Worm (Caenorhabditis elegans) whole organism, L1 larva: ENCODE data around the gene brd-1.

Experiments used
- C16A3.4 ChIP-seq: fragments of 150-350 bp; optimal IDR thresholded peaks from 2 replicates; lab custom pipeline; 2014; ENCODE audit warnings: missing biosample characterization, missing genetic modification characterization
- F16B12.6 ChIP-seq: fragments of 150-350 bp; optimal IDR thresholded peaks from 2 replicates; lab custom pipeline; 2014; ENCODE audit warnings: missing biosample characterization, missing genetic modification characterization
- alr-1 ChIP-seq: fragments of 200-800 bp; sonication (Bioruptor generic); optimal IDR thresholded peaks from 2 replicates; lab custom pipeline; 2018; ENCODE audit warnings: borderline replicate concordance, mild to moderate bottlenecking, missing genetic modification characterization, missing compliant biosample characterization
- aly-2 ChIP-seq: fragments of 150-350 bp; optimal IDR thresholded peaks from 2 replicates; lab custom pipeline; 2014; ENCODE audit warnings: missing biosample characterization, missing genetic modification characterization
- blmp-1 ChIP-seq: fragments of 150-350 bp; optimal IDR thresholded peaks from 2 replicates; lab custom pipeline; 2014; ENCODE audit warnings: missing biosample characterization, missing genetic modification characterization
- ceh-63 ChIP-seq: fragments of 200-800 bp; sonication (Bioruptor generic); optimal IDR thresholded peaks from 2 replicates; lab custom pipeline; 2018; ENCODE audit warnings: mild to moderate bottlenecking, missing genetic modification characterization, missing compliant biosample characterization
- ceh-82 ChIP-seq, 3 experiments: fragments of 150-350 bp in 1 of 3; sonication (generic microtip) in 2 of 3; optimal IDR thresholded peaks; 2 replicates each; lab custom pipeline; 2014 to 2017; ENCODE audit warnings: missing biosample characterization in 3 of 3, missing genetic modification characterization in 3 of 3
- ces-1 ChIP-seq: fragments of 150-350 bp; optimal IDR thresholded peaks from 2 replicates; lab custom pipeline; 2014; ENCODE audit warnings: missing biosample characterization, missing genetic modification reagents, missing genetic modification characterization
- dpl-1 ChIP-seq, 3 experiments: fragments of 150-350 bp in 2 of 3; sonication (generic microtip) in 1 of 3; optimal IDR thresholded peaks; 2 replicates each; lab custom pipeline; 2014 to 2017; ENCODE audit warnings: missing biosample characterization in 3 of 3, missing genetic modification characterization in 3 of 3, missing genetic modification reagents in 3 of 3
- dsc-1 ChIP-seq: sonication (generic microtip); optimal IDR thresholded peaks from 2 replicates; lab custom pipeline; 2016; ENCODE audit warnings: mild to moderate bottlenecking, missing genetic modification characterization, missing compliant biosample characterization
- efl-1 ChIP-seq, 4 experiments: fragments of 150-350 bp; optimal IDR thresholded peaks in 3 of 4; peaks in 1 of 4; 1 replicate in 1 of 4; 2 replicates in 3 of 4; lab custom pipeline; 2014; ENCODE audit warnings: missing biosample characterization in 2 of 4, missing genetic modification characterization in 2 of 4, missing genetic modification reagents in 2 of 4
- egl-13 ChIP-seq: sonication (generic microtip); optimal IDR thresholded peaks from 2 replicates; lab custom pipeline; 2016; ENCODE audit warnings: missing genotype, missing genetic modification reagents, missing genetic modification characterization, missing compliant biosample characterization
- egl-27 ChIP-seq, 2 experiments: fragments of 150-350 bp in 1 of 2; sonication (generic microtip); optimal IDR thresholded peaks; 3 replicates each; lab custom pipeline; 2017 to 2018; ENCODE audit warnings: missing biosample characterization in 2 of 2, missing genetic modification characterization in 2 of 2, missing genetic modification reagents in 2 of 2
- elt-3 ChIP-seq, 6 experiments: fragments of 150-350 bp in 1 of 6; sonication (generic microtip); optimal IDR thresholded peaks; 2 replicates each; lab custom pipeline; 2017 to 2018; ENCODE audit warnings: missing biosample characterization in 6 of 6, missing genetic modification characterization in 6 of 6, inconsistent platforms in 1 of 6
- fkh-10 ChIP-seq: sonication (generic microtip); optimal IDR thresholded peaks from 2 replicates; lab custom pipeline; 2017; ENCODE audit warnings: missing biosample characterization, missing genetic modification reagents, missing genetic modification characterization
- grh-1 ChIP-seq: fragments of 200-800 bp; sonication (Bioruptor generic); IDR thresholded peaks from 2 replicates; pipeline ENCODE4 v1.3.6; 2022; ENCODE audit warnings: missing genetic modification reagents, missing genetic modification characterization, missing compliant biosample characterization
- hlh-17 ChIP-seq: fragments of 200-800 bp; sonication (Bioruptor generic); optimal IDR thresholded peaks from 2 replicates; lab custom pipeline; 2018; ENCODE audit warnings: missing genetic modification characterization, mild to moderate bottlenecking, missing compliant biosample characterization, moderate library complexity, borderline replicate concordance
- hlh-4 ChIP-seq: sonication (generic microtip); optimal IDR thresholded peaks from 2 replicates; lab custom pipeline; 2016; ENCODE audit warnings: mild to moderate bottlenecking, missing genetic modification characterization, missing compliant biosample characterization
- irx-1 ChIP-seq: sonication (generic microtip); optimal IDR thresholded peaks from 2 replicates; lab custom pipeline; 2016; ENCODE audit warnings: missing genetic modification characterization, missing compliant biosample characterization
- lin-13 ChIP-seq: fragments of 150-350 bp; optimal IDR thresholded peaks from 2 replicates; lab custom pipeline; 2014; ENCODE audit warnings: missing biosample characterization, missing genetic modification reagents, missing genetic modification characterization
- lin-15B ChIP-seq: fragments of 150-350 bp; sonication (generic microtip); optimal IDR thresholded peaks from 3 replicates; lab custom pipeline; 2014; ENCODE audit warnings: missing biosample characterization, missing genetic modification characterization
- lin-35 ChIP-seq, 2 experiments: fragments of 150-350 bp; optimal IDR thresholded peaks; 2 replicates each; lab custom pipeline; 2014; ENCODE audit warnings: missing biosample characterization in 2 of 2, missing genetic modification characterization in 2 of 2, missing genetic modification reagents in 2 of 2
- lir-3 ChIP-seq: sonication (generic microtip); optimal IDR thresholded peaks from 2 replicates; lab custom pipeline; 2016; ENCODE audit warnings: mild to moderate bottlenecking, missing genetic modification characterization, moderate library complexity, missing compliant biosample characterization; ENCODE audit not compliant: poor library complexity
- lsy-2 ChIP-seq, 2 experiments: fragments of 150-350 bp; optimal IDR thresholded peaks; 2 replicates each; lab custom pipeline; 2014; ENCODE audit warnings: missing biosample characterization in 2 of 2, missing genetic modification characterization in 2 of 2
- mdl-1 ChIP-seq, 2 experiments: fragments of 150-350 bp; optimal IDR thresholded peaks; 2 replicates each; lab custom pipeline; 2014 to 2017; ENCODE audit warnings: missing biosample characterization in 2 of 2, missing genetic modification characterization in 2 of 2, inconsistent platforms in 1 of 2
- mef-2 ChIP-seq: fragments of 150-350 bp; optimal IDR thresholded peaks from 2 replicates; lab custom pipeline; 2014; ENCODE audit warnings: missing biosample characterization, missing genetic modification characterization
- mep-1 ChIP-seq: fragments of 150-350 bp; optimal IDR thresholded peaks from 2 replicates; lab custom pipeline; 2014; ENCODE audit warnings: missing biosample characterization, missing genetic modification characterization
- nhr-12 ChIP-seq: sonication (generic microtip); optimal IDR thresholded peaks from 2 replicates; lab custom pipeline; 2017; ENCODE audit warnings: missing biosample characterization, missing genetic modification characterization
- nhr-19 ChIP-seq: fragments of 200-800 bp; sonication (Bioruptor generic); conservative IDR thresholded peaks from 2 replicates; pipeline ENCODE4 v1.3.6; 2022; ENCODE audit warnings: missing genetic modification characterization, missing compliant biosample characterization
- nhr-20 ChIP-seq: sonication (generic microtip); optimal IDR thresholded peaks from 2 replicates; lab custom pipeline; 2016; ENCODE audit warnings: mild to moderate bottlenecking, missing genetic modification characterization, missing compliant biosample characterization
- nhr-28 ChIP-seq: fragments of 150-350 bp; optimal IDR thresholded peaks from 2 replicates; lab custom pipeline; 2014; ENCODE audit warnings: missing biosample characterization, missing genetic modification characterization
- nhr-47 ChIP-seq: sonication (generic microtip); optimal IDR thresholded peaks from 2 replicates; lab custom pipeline; 2016; ENCODE audit warnings: mild to moderate bottlenecking, missing genetic modification characterization, moderate library complexity, missing compliant biosample characterization
- nhr-71 ChIP-seq: sonication (generic microtip); optimal IDR thresholded peaks from 2 replicates; lab custom pipeline; 2016; ENCODE audit warnings: mild to moderate bottlenecking, missing genetic modification characterization, moderate library complexity, missing compliant biosample characterization
- nhr-76 ChIP-seq: sonication (generic microtip); optimal IDR thresholded peaks from 2 replicates; lab custom pipeline; 2017; ENCODE audit warnings: missing biosample characterization, missing genetic modification characterization
- nhr-77 ChIP-seq: fragments of 150-350 bp; optimal IDR thresholded peaks from 2 replicates; lab custom pipeline; 2014; ENCODE audit warnings: missing biosample characterization, missing genetic modification characterization
- nhr-84 ChIP-seq: sonication (generic microtip); optimal IDR thresholded peaks from 2 replicates; lab custom pipeline; 2017; ENCODE audit warnings: missing biosample characterization, missing genetic modification characterization
- nhr-85 ChIP-seq: sonication (generic microtip); peaks from one replicate; lab custom pipeline; 2016; ENCODE audit warnings: missing genetic modification characterization, inconsistent platforms, missing compliant biosample characterization
- nhr-90 ChIP-seq: sonication (generic microtip); optimal IDR thresholded peaks from 2 replicates; lab custom pipeline; 2016; ENCODE audit warnings: mild to moderate bottlenecking, missing genetic modification characterization, missing compliant biosample characterization; ENCODE audit not compliant: poor library complexity
- pag-3 ChIP-seq: sonication (generic microtip); optimal IDR thresholded peaks from 2 replicates; lab custom pipeline; 2017; ENCODE audit warnings: missing genetic modification characterization, mild to moderate bottlenecking, missing compliant biosample characterization, antibody characterized with exemption, borderline replicate concordance; ENCODE audit not compliant: insufficient read depth
- pax-3 ChIP-seq: fragments of 200-800 bp; sonication (Bioruptor generic); optimal IDR thresholded peaks from 2 replicates; lab custom pipeline; 2018; ENCODE audit warnings: mild to moderate bottlenecking, missing genetic modification characterization, moderate library complexity, missing compliant biosample characterization
- pqm-1 ChIP-seq: sonication (generic microtip); optimal IDR thresholded peaks from 3 replicates; lab custom pipeline; 2017; ENCODE audit warnings: missing biosample characterization, missing genetic modification characterization
- rnt-1 ChIP-seq: sonication (generic microtip); optimal IDR thresholded peaks from 2 replicates; lab custom pipeline; 2016; ENCODE audit warnings: mild to moderate bottlenecking, missing genetic modification characterization, moderate library complexity, missing compliant biosample characterization
- snpc-4 ChIP-seq: fragments of 150-350 bp; optimal IDR thresholded peaks from 2 replicates; lab custom pipeline; 2014; ENCODE audit warnings: missing biosample characterization, missing genetic modification characterization
- snu-23 ChIP-seq: sonication (generic microtip); optimal IDR thresholded peaks from 2 replicates; lab custom pipeline; 2016; ENCODE audit warnings: missing genetic modification characterization, missing compliant biosample characterization
- sox-4 ChIP-seq: sonication (generic microtip); optimal IDR thresholded peaks from 2 replicates; lab custom pipeline; 2016; ENCODE audit warnings: missing genetic modification characterization, missing compliant biosample characterization
- sup-37 ChIP-seq: fragments of 200-800 bp; sonication (Bioruptor generic); optimal IDR thresholded peaks from 2 replicates; lab custom pipeline; 2018; ENCODE audit warnings: mild to moderate bottlenecking, missing genetic modification characterization, missing compliant biosample characterization
- unc-62 ChIP-seq: fragments of 150-350 bp; optimal IDR thresholded peaks from 2 replicates; lab custom pipeline; 2014; ENCODE audit warnings: missing biosample characterization, missing genetic modification reagents, missing genetic modification characterization
- unc-86 ChIP-seq: sonication (generic microtip); optimal IDR thresholded peaks from 2 replicates; lab custom pipeline; 2016; ENCODE audit warnings: missing genetic modification characterization, missing compliant biosample characterization
- unc-98 ChIP-seq: fragments of 200-800 bp; sonication (Bioruptor generic); IDR thresholded peaks from 2 replicates; pipeline ENCODE4 v1.3.6; 2022; ENCODE audit warnings: missing genetic modification characterization, missing compliant biosample characterization
- zip-4 ChIP-seq: fragments of 200-800 bp; sonication (Bioruptor generic); optimal IDR thresholded peaks from 2 replicates; lab custom pipeline; 2018; ENCODE audit warnings: mild to moderate bottlenecking, missing genetic modification characterization, moderate library complexity, missing compliant biosample characterization

brd-1 gene

DNA sequence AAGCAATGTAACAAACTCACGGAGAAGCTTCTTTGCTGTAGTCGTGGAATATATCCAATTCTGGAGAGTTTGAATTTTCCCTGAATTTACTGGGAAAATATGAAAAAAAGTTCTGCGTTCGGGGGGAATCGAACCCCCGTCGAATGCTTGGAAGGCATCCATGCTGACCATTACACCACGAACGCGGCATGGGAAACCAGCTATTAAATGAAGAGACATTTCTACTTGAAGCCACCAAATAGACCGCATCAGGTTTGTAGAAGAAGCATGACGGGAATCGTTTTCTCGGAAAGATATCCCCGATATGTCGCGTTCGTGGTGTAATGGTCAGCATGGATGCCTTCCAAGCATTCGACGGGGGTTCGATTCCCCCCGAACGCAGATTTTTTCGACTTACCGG lies 807 bp downstream of the brd-1 start:
- no peak for TF ChIP-seq sox-4 (tag; lab: Kevin White, UChicago)
- TF ChIP-seq elt-3 (tag; optimal IDR thresholded peaks at IDR 0.05; lab: Kevin White, UChicago), result peak in 1 of 6 experiments; percentile 13
- TF ChIP-seq rnt-1, result peak; percentile 16
- TF ChIP-seq mdl-1 (tag; optimal IDR thresholded peaks at IDR 0.05; lab: Kevin White, UChicago), result peak in 1 of 2 experiments; percentile 22
- TF ChIP-seq F16B12.6 (tag; lab: Kevin White, UChicago), result peak; percentile 16
- TF ChIP-seq nhr-20 (tag; lab: Kevin White, UChicago), result peak; percentile 4
- TF ChIP-seq dpl-1 (GFP tag; optimal IDR thresholded peaks at IDR 0.05; lab: Kevin White, UChicago), result peak in 1 of 3 experiments; percentile 13
- TF ChIP-seq mep-1, result peak; percentile 13
- TF ChIP-seq grh-1 (GFP tag; lab: Robert Waterston, UW), result no peak
- TF ChIP-seq lin-15B (tag; lab: Kevin White, UChicago), result no peak
- TF ChIP-seq hlh-17 (GFP tag; lab: Kevin White, UChicago), result no peak
- no peak for TF ChIP-seq pag-3 (tag; lab: Kevin White, UChicago)
- TF ChIP-seq nhr-47 (tag; lab: Kevin White, UChicago), result peak; percentile 22
- TF ChIP-seq lir-3 (tag; lab: Kevin White, UChicago), result no peak
- peak; percentile 11 to 62 for TF ChIP-seq lin-35 (GFP tag; optimal IDR thresholded peaks at IDR 0.05; lab: Kevin White, UChicago)
- TF ChIP-seq sup-37, result no peak
- TF ChIP-seq aly-2 (tag; lab: Kevin White, UChicago), result no peak
- TF ChIP-seq hlh-4 (tag; lab: Kevin White, UChicago), result no peak
- TF ChIP-seq alr-1, result no peak
- TF ChIP-seq dsc-1 (tag; lab: Kevin White, UChicago), result no peak
- TF ChIP-seq pqm-1, result no peak
- TF ChIP-seq egl-27 (tag; optimal IDR thresholded peaks at IDR 0.05; lab: Kevin White, UChicago), result no peak
- no peak for TF ChIP-seq nhr-76
- no peak for TF ChIP-seq ceh-82 (tag; optimal IDR thresholded peaks at IDR 0.05; lab: Kevin White, UChicago)
- no peak for TF ChIP-seq egl-13
- no peak for TF ChIP-seq nhr-84 (tag; lab: Kevin White, UChicago)
- TF ChIP-seq irx-1 (tag; lab: Kevin White, UChicago), result no peak
- TF ChIP-seq snpc-4 (tag; lab: Kevin White, UChicago), result no peak
- TF ChIP-seq lin-13 (GFP tag; lab: Kevin White, UChicago), result no peak
- peak in 1 of 2 experiments; percentile 32 for TF ChIP-seq efl-1 (optimal IDR thresholded peaks at IDR 0.05; lab: Kevin White, UChicago)
- peak in 1 of 2 experiments; percentile 8 for TF ChIP-seq efl-1 (GFP tag; optimal IDR thresholded peaks at IDR 0.05 in 1 of 2; lab: Kevin White, UChicago)
- peak in 1 of 2 experiments; percentile 46 for TF ChIP-seq lsy-2 (tag; optimal IDR thresholded peaks at IDR 0.05; lab: Kevin White, UChicago)
- no peak for TF ChIP-seq nhr-77 (tag; lab: Kevin White, UChicago)
- no peak for TF ChIP-seq pax-3
- peak; percentile 34 for TF ChIP-seq nhr-71 (tag; lab: Kevin White, UChicago)
- no peak for TF ChIP-seq fkh-10 (GFP tag; lab: Kevin White, UChicago)
- no peak for TF ChIP-seq ceh-63 (GFP tag; lab: Kevin White, UChicago)
- TF ChIP-seq nhr-19 (GFP tag; lab: Robert Waterston, UW), result peak; percentile 38
- TF ChIP-seq nhr-28 (tag; lab: Kevin White, UChicago), result no peak
- no peak for TF ChIP-seq ces-1 (GFP tag; lab: Kevin White, UChicago)
- TF ChIP-seq blmp-1 (tag; lab: Kevin White, UChicago), result no peak
- TF ChIP-seq nhr-90 (tag; lab: Kevin White, UChicago), result no peak
- TF ChIP-seq snu-23, result peak; percentile 31
- TF ChIP-seq unc-98 (GFP tag; lab: Robert Waterston, UW), result no peak
- TF ChIP-seq nhr-12 (tag; lab: Kevin White, UChicago), result no peak
- peak; percentile 22 for TF ChIP-seq C16A3.4 (tag; lab: Kevin White, UChicago)
- TF ChIP-seq zip-4 (GFP tag; lab: Kevin White, UChicago), result no peak
- no peak for TF ChIP-seq nhr-85 (tag; lab: Kevin White, UChicago)
- no peak for TF ChIP-seq unc-86
- TF ChIP-seq unc-62 (GFP tag; lab: Kevin White, UChicago), result no peak
- no peak for TF ChIP-seq mef-2 (tag; lab: Kevin White, UChicago)
